Worm (Caenorhabditis elegans): ENCODE data around the gene M02D8.5.
A peak's percentile ranks its signal among the peaks of the same experiment; 100 is the strongest.

DNA sequence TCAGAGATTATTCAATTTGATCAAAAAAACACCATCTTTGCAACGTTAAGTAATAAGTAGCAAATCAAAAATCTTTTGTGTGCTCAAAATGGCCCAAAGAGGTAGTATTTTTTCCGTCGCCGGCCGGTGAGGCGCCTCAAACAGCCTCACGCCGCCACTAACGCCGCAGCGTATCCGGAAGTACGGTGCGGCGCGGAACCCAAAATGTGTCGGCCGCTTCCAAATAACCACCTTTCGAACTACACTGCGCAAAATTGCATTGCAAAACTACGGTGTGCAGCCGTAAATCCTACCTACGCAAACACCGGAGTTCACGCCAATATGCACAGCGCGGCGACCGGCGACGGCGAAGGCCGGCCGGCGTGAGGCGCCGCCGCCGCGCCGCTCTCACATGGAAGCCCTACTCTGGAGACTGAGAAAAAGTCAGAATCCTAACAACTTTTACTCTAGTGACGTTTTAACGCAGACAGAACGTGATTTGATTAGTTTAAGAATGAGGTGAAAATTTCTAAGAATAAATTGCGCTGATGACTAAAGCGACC, 19.7 kb downstream of the M02D8.5 start:
- no peak for TF ChIP-seq nfya-2 (GFP tag; IDR thresholded peaks at IDR 0.05)
- TF ChIP-seq F57C9.4 (tag; optimal IDR thresholded peaks at IDR 0.05) = no peak
- TF ChIP-seq egrh-3 (GFP tag; IDR thresholded peaks at IDR 0.05) = peak; percentile 52; the same call in 1 of the 2 replicates
- TF ChIP-seq ama-1 (optimal IDR thresholded peaks at IDR 0.05) = no peak
- no peak for TF ChIP-seq ama-1 (GFP tag; optimal IDR thresholded peaks at IDR 0.05)
- no peak for TF ChIP-seq pha-4 (tag; optimal IDR thresholded peaks at IDR 0.05)
- TF ChIP-seq sptf-2 (GFP tag; optimal IDR thresholded peaks at IDR 0.05) = no peak
- no peak for TF ChIP-seq ztf-25 (GFP tag; IDR thresholded peaks at IDR 0.05)
- no peak for TF ChIP-seq unc-62 (GFP tag; optimal IDR thresholded peaks at IDR 0.05)
- no peak; the same call in 1 of the 2 replicates for TF ChIP-seq hmg-1.2 (GFP tag; IDR thresholded peaks at IDR 0.05)
- peak; percentile 66 for TF ChIP-seq snpc-4 (GFP tag; optimal IDR thresholded peaks at IDR 0.05)
- peak in 2 of 4 experiments; percentile 88 to 92 for TF ChIP-seq snpc-4 (tag; optimal IDR thresholded peaks at IDR 0.05)
- no peak for TF ChIP-seq him-1 (tag; optimal IDR thresholded peaks at IDR 0.05)
- no peak for TF ChIP-seq tlf-1 (GFP tag; optimal IDR thresholded peaks at IDR 0.05)
- TF ChIP-seq athp-1 (tag; optimal IDR thresholded peaks at IDR 0.05) = no peak
